Worm (Caenorhabditis elegans) whole organism, L4/young adult: ENCODE data around the gene irld-44.

Experiments
- W03F9.2 ChIP-seq: fragments of 150-350 bp; optimal IDR thresholded peaks from 2 replicates; lab custom pipeline; 2014; ENCODE audit warnings: missing biosample characterization, missing genetic modification characterization
- dao-5 ChIP-seq: sonication (generic microtip); optimal IDR thresholded peaks from 2 replicates; lab custom pipeline; 2016; ENCODE audit warnings: missing genotype, missing genetic modification characterization, moderate library complexity, missing compliant biosample characterization
- him-1 ChIP-seq: sonication (generic microtip); optimal IDR thresholded peaks from 2 replicates; lab custom pipeline; 2016; ENCODE audit warnings: missing genotype, missing genetic modification reagents, missing genetic modification characterization, missing compliant biosample characterization

The irld-44 gene

DNA sequence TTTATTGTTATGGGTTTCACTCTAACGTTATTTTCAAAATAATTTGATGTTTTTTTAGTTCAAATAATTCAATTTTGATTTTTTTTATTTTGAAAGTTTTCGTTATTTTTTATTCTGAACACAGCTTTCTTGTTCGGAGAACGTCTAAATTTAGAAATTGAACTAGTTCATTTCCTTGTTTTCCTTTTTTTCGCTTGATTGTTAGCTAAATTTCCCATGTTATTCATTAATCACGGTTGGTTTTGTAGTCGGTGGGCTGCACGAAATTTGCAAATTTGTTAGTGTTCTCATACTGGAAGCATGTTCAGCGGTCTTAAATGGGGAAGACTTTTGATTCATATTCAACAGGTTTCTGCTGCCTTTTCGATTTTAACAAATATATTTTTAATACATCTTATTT lies 15.3 kb upstream of the irld-44 start, which contains the start of gene str-222:
Gene str-222, plus strand, starts transcription at position 301 of the 400 bp plus-strand sequence.
- no peak for TF ChIP-seq him-1

DNA sequence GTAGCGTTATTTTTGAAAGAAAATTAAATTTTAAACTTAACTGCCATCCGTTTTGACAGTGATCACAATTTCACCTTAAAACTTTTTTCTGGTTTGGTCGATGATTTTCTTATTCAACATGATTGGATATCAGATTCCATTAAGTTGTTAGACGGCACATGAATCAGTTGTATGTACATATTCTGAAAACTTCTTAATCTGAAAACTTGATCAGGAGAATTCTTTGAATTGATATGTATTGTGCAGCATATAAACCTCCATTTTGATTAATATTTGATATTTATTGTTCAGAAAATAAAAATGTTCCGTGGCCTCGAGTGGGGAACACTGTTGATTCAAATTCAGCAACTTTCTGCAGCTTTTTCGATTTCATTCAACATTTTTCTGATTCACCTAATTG lies 11.1 kb upstream of the irld-44 start, which contains the start of gene str-221:
Gene str-221, plus strand, starts transcription at position 301 of the 400 bp plus-strand sequence.
- TF ChIP-seq him-1 = no peak

DNA sequence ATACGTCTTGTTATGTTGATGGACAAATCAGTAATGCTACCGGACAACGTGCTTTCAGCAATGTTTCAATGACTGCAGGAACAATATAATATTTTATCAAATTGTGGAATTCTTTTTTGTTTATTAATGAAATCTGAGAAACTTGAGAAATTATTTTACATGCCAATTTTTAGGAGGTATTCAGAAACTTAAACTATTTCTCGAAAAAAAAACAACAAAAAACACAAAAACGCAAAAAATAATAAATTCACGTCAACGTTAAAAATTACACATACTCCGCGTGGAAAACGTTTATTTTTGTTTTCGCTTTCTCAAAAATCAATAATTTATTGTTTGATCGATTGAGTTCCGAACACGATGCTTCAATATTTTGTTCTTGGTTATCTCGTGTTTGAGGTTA lies 8.9 kb upstream of the irld-44 start, which contains the start of gene Y46H3D.1:
Gene Y46H3D.1, plus strand, starts transcription at position 301 of the 400 bp plus-strand sequence.
- TF ChIP-seq him-1 (no peak), dao-5 (tag; lab: Kevin White, UChicago) (no peak), W03F9.2 (tag; lab: Kevin White, UChicago) (no peak)

DNA sequence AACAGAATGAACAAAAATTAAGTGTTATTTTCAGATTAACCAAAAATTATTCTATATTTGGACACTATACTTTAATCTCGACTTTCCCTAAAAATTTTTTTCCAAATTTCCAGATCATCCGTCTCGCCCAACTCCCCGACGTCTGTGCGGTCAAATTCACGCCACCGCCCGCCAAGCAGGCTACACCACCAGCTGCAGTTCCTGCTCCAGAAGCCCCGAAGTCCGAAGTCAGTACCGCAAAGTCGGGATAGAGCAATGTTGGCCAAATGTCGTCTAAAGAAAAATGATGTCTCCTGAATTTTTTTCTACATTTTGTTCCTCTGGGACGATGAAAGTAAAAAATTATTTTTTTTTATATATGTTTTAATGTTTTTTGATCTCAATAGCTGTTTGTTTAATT lies 8.4 kb upstream of the irld-44 start:
- TF ChIP-seq dao-5 (tag; lab: Kevin White, UChicago) (no peak), W03F9.2 (tag; lab: Kevin White, UChicago) (no peak), him-1 (no peak)

DNA sequence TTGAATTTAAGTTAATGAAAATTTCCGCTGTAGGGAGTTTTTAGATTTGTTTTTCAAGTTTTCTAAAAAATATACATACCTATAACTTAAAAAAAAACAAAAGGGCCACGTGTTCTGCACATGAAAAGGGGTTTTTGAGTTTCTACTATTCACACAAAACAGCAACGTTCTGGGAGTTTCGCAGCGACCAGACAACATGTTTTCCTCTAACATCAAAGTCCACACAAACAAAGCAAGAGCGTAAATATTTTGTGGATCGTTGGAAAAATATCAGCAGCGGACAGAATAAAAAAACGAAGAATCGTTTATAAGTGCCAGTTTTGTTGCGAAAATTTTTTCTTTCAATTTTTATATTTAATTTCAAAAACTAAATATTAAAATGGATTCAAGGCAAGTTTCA lies 7.3 kb upstream of the irld-44 start, which contains the start of gene alh-2:
Gene alh-2, plus strand, starts transcription at position 284 of the 400 bp plus-strand sequence.
- TF ChIP-seq him-1 (no peak), W03F9.2 (tag; lab: Kevin White, UChicago) (no peak), dao-5 (tag; lab: Kevin White, UChicago) (no peak)

DNA sequence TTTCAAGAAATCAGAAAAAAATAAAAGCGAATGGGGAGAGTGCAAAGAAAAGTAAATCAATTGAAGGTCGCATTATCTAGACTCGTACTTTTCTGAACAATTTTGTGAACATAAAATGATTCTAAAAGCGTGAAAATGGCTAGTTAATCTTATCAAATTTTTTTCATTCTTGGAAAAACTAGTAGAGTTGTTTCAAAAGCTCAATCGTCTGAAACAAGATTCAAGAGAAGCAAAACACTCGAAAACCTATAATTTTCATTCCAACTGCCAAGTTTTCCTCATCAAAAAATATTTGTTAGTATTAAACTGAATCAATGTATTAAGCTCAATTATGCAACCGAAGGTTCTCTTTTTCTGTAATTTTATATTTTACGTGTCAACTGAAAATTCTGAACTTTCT lies 3.1 kb upstream of the irld-44 start, which contains the start of gene irld-45:
Gene irld-45, plus strand, starts transcription at position 301 of the 400 bp plus-strand sequence.
- TF ChIP-seq him-1 (no peak), W03F9.2 (tag; lab: Kevin White, UChicago) (no peak), dao-5 (tag; lab: Kevin White, UChicago) (no peak)

DNA sequence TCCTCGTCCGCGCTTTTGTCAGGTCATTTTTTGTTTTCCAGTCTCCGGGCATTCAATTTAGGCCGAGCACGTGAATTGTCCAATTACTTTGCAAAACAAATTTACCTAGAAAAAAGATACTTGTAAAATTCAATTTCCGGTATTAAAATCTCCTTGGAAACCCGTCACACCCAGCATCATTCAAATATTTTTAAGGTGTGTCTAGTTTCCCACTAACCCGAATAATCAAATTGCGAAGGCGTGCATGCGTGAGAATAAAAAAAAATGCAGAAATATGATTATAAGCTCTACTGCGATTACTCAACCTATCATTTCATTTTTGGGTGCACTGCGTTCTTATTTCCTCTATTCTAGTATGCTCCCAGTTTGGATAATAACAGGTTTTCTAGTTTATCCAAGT lies 3.7 kb downstream of the irld-44 start, which contains the start of gene irld-11:
Gene irld-11, plus strand, starts transcription at position 301 of the 400 bp plus-strand sequence.
- no peak for TF ChIP-seq dao-5 (tag; lab: Kevin White, UChicago)
- TF ChIP-seq W03F9.2 (tag; lab: Kevin White, UChicago) = no peak
- no peak for TF ChIP-seq him-1

DNA sequence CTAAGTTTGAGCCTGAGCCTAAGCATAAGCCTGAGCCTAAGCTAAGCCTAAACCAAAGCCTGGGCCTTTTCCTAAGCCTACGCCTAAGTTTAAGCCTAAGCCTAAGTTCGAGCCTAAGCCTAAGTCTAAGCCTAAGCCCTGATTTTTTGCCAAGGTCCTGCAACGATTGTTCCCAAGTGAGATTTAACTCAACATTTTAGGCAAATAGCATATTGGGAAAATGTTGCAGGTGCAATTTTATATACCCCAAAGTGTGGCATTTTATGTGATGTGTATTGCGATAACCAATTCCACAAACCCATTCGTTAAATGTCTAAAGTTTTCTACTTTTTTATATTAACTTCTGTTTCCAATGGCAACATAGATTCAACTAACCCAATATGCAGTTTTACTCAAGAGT lies 11.1 kb downstream of the irld-44 start, which contains the start of gene irld-40:
Gene irld-40, plus strand, starts transcription at position 301 of the 400 bp plus-strand sequence.
- TF ChIP-seq him-1 (no peak), W03F9.2 (tag; lab: Kevin White, UChicago) (no peak), dao-5 (tag; lab: Kevin White, UChicago) (no peak)

DNA sequence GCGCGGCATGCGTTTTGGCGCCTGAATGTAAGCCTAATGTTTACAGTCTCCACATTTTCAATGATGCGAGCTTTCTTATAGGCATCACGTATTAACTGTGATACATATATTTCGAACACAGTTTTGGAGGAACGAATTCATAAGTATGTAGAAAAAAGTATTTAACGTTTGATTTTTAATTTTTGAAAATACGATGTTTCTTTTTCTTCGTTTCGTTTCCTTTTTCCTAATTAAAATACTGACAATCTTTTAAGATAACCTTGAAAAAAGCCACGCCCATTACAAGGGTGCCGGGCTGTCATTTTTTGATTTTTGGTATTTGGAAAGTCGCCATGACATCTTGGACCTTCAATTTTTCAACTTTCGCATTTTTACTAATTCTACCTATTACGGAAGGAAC lies 13.8 kb downstream of the irld-44 start, which contains the start of gene K04F1.9:
Gene K04F1.9, plus strand, starts transcription at position 301 of the 400 bp plus-strand sequence.
- TF ChIP-seq dao-5 (tag; lab: Kevin White, UChicago) = no peak
- TF ChIP-seq W03F9.2 (tag; lab: Kevin White, UChicago) = no peak
- no peak for TF ChIP-seq him-1

DNA sequence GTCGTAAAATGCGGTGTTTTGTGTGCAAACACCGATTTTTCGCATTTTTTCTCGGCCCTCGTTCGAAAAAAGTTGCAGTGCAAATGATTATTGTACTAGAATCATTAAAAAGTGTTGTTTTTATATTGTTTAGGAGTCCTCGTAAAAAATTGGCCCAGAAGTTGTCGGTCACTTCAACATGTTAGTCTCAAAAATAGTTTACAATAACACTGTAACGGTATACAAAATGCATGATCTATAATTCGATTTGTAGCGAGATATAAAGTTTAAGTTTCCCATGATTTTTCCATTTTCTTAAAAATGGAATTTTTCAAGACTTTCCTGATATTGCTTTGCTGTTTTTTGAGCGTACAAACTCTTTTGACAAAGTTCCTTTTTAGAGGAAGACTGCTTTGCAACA lies 15.8 kb downstream of the irld-44 start, which contains the start of gene K04F1.8:
Gene K04F1.8, plus strand, starts transcription at position 301 of the 400 bp plus-strand sequence.
- TF ChIP-seq dao-5 (tag; lab: Kevin White, UChicago) (no peak), W03F9.2 (tag; lab: Kevin White, UChicago) (no peak), him-1 (no peak)

DNA sequence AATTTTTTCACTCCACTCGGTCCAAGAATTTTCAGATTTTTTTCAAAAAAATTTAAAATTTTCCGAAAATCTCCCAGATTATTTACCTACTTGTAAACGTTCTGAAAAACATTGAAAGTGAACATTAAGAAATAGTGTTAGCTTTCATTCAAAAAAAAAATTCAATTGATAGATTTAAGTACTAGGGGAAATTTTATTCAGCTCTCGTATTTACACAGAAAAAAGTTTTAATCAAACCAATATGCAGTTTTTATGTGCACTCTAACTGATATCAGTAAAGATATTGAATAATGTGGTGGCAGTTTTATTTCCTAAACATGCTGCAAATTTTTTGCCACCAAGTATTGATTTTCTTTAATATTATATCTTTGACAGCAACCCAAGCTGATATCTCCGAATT lies 17.1 kb downstream of the irld-44 start, which contains the start of gene irld-42:
Gene irld-42, plus strand, starts transcription at position 301 of the 400 bp plus-strand sequence.
- TF ChIP-seq W03F9.2 (tag; lab: Kevin White, UChicago) (no peak), dao-5 (tag; lab: Kevin White, UChicago) (no peak), him-1 (no peak)

DNA sequence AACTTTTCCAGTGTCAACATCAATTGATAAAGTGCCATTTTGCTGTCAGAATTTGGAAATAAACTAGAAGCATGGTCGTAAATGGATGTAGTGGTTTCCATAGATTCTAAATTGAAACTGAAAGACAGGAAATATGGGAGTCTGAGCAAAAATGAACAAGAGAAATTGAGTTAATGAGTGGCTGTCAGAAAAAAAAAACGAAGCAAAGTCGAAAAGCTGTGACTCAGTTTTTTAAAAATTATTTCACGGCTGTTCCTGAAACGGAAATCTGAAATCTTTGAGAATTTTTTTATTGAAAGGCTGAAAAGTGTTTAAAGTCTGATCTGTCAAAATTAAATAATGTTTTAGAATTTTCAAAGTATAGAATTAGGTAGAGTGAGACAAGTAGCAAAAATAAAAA lies 27.1 kb downstream of the irld-44 start, which contains the start of gene srw-98:
Gene srw-98, minus strand, starts transcription at position 101 of the 400 bp plus-strand sequence.
- TF ChIP-seq him-1 = no peak

DNA sequence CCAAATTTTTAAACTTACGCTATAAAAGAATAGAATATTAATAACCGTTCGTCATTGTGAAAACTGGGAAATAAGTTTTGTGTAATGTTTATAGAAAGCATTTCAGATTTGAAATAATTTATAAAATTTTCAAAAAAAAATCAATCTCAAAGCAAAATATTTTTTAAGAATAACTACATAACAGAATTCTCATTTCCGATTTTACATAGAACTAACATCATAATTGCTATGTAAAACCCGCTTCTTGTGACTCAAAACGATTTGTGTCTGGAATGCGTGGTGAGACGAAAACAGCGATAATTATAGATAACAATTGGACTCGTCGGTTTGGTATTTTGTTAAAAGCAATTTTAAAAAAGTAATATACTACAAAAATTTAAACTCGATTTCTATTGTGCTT lies 29.6 kb downstream of the irld-44 start, which contains the start of gene srw-91:
Gene srw-91, minus strand, starts transcription at position 101 of the 400 bp plus-strand sequence.
- TF ChIP-seq dao-5 (tag; lab: Kevin White, UChicago) = no peak
- TF ChIP-seq him-1 = no peak
- TF ChIP-seq W03F9.2 (tag; lab: Kevin White, UChicago) = no peak

DNA sequence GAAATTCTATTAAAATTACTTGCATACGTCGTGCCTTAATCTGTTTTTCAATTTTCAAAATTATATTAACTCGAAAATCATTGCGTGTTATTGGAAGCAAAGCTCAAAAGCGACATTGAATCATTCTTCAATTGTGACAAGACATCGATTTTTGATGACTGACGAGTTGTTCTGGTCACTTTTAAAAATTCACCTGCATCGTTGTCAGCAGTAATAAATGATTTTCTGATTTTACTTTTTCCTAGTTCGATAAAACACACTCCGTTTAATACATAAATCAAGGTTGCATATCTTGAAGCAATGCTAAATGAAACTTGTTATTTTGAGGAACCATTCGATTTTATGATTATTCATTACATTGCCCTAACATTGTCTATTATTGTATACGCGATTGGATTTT lies 31.1 kb downstream of the irld-44 start, which contains the start of gene srh-3:
Gene srh-3, plus strand, starts transcription at position 301 of the 400 bp plus-strand sequence.
- TF ChIP-seq W03F9.2 (tag; lab: Kevin White, UChicago) (no peak), him-1 (no peak), dao-5 (tag; lab: Kevin White, UChicago) (no peak)

DNA sequence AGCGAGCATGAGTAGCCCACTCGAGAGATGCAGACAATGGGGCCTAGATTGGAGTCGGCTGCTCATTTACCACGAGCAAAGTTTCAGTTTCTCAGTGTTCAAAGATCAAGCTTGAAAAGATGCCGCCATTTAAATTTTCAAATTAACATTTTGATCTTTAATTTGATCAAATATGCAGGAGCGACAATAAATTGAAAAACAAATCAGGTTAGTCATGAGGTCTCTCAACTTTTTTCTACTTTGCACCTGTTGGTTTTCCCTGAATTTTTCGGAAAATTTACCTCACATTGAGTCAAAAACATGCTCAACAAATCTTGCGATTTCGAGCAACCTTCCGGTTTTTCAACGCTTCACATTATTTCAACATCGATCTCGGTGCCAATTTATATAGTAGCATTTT lies 34.2 kb downstream of the irld-44 start, which contains the start of gene srh-5:
Gene srh-5, plus strand, starts transcription at position 301 of the 400 bp plus-strand sequence.
- TF ChIP-seq him-1 (no peak), dao-5 (tag; lab: Kevin White, UChicago) (no peak), W03F9.2 (tag; lab: Kevin White, UChicago) (no peak)
